Worm (Caenorhabditis elegans) whole organism, young adult: ENCODE results near the gene oac-54.

Experiments
- C06A6.2 ChIP-seq: fragments of 200-800 bp; sonication (Bioruptor generic); conservative IDR thresholded peaks from 2 replicates; pipeline ENCODE4 v1.3.6; 2022; ENCODE audit warnings: missing genetic modification characterization, missing compliant biosample characterization
- F23B12.7 ChIP-seq: sonication (generic microtip); optimal IDR thresholded peaks from 2 replicates; lab custom pipeline; 2017; ENCODE audit warnings: missing genetic modification characterization, mild to moderate bottlenecking, missing compliant biosample characterization, antibody characterized with exemption, moderate library complexity; ENCODE audit not compliant: insufficient read depth
- aptf-2 ChIP-seq: fragments of 200-800 bp; sonication (Bioruptor generic); conservative IDR thresholded peaks from 2 replicates; pipeline ENCODE4 v1.3.6; 2022; ENCODE audit warnings: missing genetic modification reagents, missing genetic modification characterization, missing compliant biosample characterization
- attf-5 ChIP-seq: fragments of 200-800 bp; sonication (Bioruptor generic); optimal IDR thresholded peaks from 2 replicates; lab custom pipeline; 2018; ENCODE audit warnings: mild to moderate bottlenecking, missing genetic modification characterization, missing compliant biosample characterization
- bed-1 ChIP-seq: fragments of 200-800 bp; sonication (Bioruptor generic); IDR thresholded peaks from 2 replicates; pipeline ENCODE4 v1.3.6; 2022; ENCODE audit warnings: missing genetic modification reagents, missing genetic modification characterization, missing compliant biosample characterization
- ceh-27 ChIP-seq: fragments of 200-800 bp; sonication (Bioruptor generic); optimal IDR thresholded peaks from 2 replicates; lab custom pipeline; 2018; ENCODE audit warnings: mild to moderate bottlenecking, missing genetic modification characterization, moderate library complexity, missing compliant biosample characterization
- egl-44 ChIP-seq: fragments of 200-800 bp; sonication (Bioruptor generic); IDR thresholded peaks from 2 replicates; pipeline ENCODE4 v1.3.6; 2022; ENCODE audit warnings: missing genetic modification reagents, missing genetic modification characterization, missing compliant biosample characterization
- egrh-3 ChIP-seq: fragments of 200-800 bp; sonication (Bioruptor generic); IDR thresholded peaks from 2 replicates; pipeline ENCODE4 v1.3.6; 2022; ENCODE audit warnings: missing genetic modification reagents, missing genetic modification characterization, missing compliant biosample characterization
- madf-3 ChIP-seq: fragments of 200-800 bp; sonication (Bioruptor generic); IDR thresholded peaks from 2 replicates; pipeline ENCODE4 v1.3.6; 2022; ENCODE audit warnings: missing genetic modification reagents, missing genetic modification characterization, missing compliant biosample characterization
- madf-6 ChIP-seq: fragments of 200-800 bp; sonication (Bioruptor generic); IDR thresholded peaks from 2 replicates; pipeline ENCODE4 v1.3.6; 2022; ENCODE audit warnings: missing genetic modification reagents, missing genetic modification characterization, missing compliant biosample characterization
- snpc-4 ChIP-seq, 5 experiments: fragments of 150-350 bp in 1 of 5; sonication (generic microtip) in 4 of 5; optimal IDR thresholded peaks; 2 replicates each; lab custom pipeline; 2014 to 2018; ENCODE audit warnings: missing genetic modification characterization in 5 of 5, missing biosample characterization in 3 of 5, antibody characterized with exemption in 2 of 5, mild to moderate bottlenecking in 2 of 5, missing compliant biosample characterization in 2 of 5, missing genotype in 2 of 5, moderate library complexity in 2 of 5, missing genetic modification reagents in 1 of 5
- somi-1 ChIP-seq: fragments of 200-800 bp; sonication (Bioruptor generic); optimal IDR thresholded peaks from 2 replicates; lab custom pipeline; 2018; ENCODE audit warnings: mild to moderate bottlenecking, missing genetic modification characterization, missing compliant biosample characterization

- TF ChIP-seq F23B12.7, result no peak
- no peak for TF ChIP-seq snpc-4 (GFP tag; optimal IDR thresholded peaks at IDR 0.05; lab: Kevin White, UChicago)
- TF ChIP-seq snpc-4 (tag; optimal IDR thresholded peaks at IDR 0.05; lab: Kevin White, UChicago), result no peak
- no peak for TF ChIP-seq madf-3 (GFP tag; lab: Robert Waterston, UW)
- TF ChIP-seq ceh-27 (GFP tag; lab: Kevin White, UChicago), result no peak
- TF ChIP-seq bed-1 (GFP tag; lab: Robert Waterston, UW), result no peak
- no peak for TF ChIP-seq somi-1
- TF ChIP-seq egrh-3 (GFP tag; lab: Robert Waterston, UW), result no peak
- no peak for TF ChIP-seq C06A6.2 (GFP tag; lab: Robert Waterston, UW)
- no peak for TF ChIP-seq egl-44 (GFP tag; lab: Robert Waterston, UW)
- TF ChIP-seq aptf-2 (GFP tag; lab: Robert Waterston, UW), result no peak
- TF ChIP-seq attf-5, result no peak
- no peak for TF ChIP-seq madf-6
Measured at ce11 chrII:9197212-9197611, 39.3 kb downstream of the oac-54 start, which contains the start of gene let-23.
